Fruit fly (Drosophila melanogaster) whole organism, adult: ENCODE measurements around the gene CG4982.

Source experiments
- CG11617 ChIP-seq: fragments of 200-800 bp; sonication (Bioruptor generic); optimal IDR thresholded peaks from 2 replicates; lab custom pipeline; 2017; ENCODE audit warnings: mild to moderate bottlenecking, missing biosample characterization, missing genetic modification reagents, missing genetic modification characterization
- CG12768 ChIP-seq: fragments of 200-800 bp; sonication (Bioruptor generic); optimal IDR thresholded peaks from 2 replicates; lab custom pipeline; 2017; ENCODE audit warnings: missing biosample characterization, missing genetic modification characterization, mild to moderate bottlenecking, moderate library complexity, missing genetic modification reagents
- CG14711 ChIP-seq: fragments of 200-800 bp; sonication (Bioruptor generic); optimal IDR thresholded peaks from 2 replicates; lab custom pipeline; 2018; ENCODE audit warnings: missing biosample characterization, mild to moderate bottlenecking, missing genetic modification characterization, moderate library complexity
- CG1620 ChIP-seq: fragments of 200-800 bp; sonication (Bioruptor generic); optimal IDR thresholded peaks from 2 replicates; lab custom pipeline; 2016; ENCODE audit warnings: missing biosample characterization, missing genetic modification characterization
- CG33017 ChIP-seq: fragments of 200-800 bp; sonication (Bioruptor generic); optimal IDR thresholded peaks from 2 replicates; lab custom pipeline; 2018; ENCODE audit warnings: missing biosample characterization, mild to moderate bottlenecking, missing genetic modification characterization, moderate library complexity
- CG5204 ChIP-seq: fragments of 200-800 bp; sonication (Bioruptor generic); optimal IDR thresholded peaks from 2 replicates; lab custom pipeline; 2016; ENCODE audit warnings: missing biosample characterization, missing genetic modification characterization
- CG7045 ChIP-seq: fragments of 200-800 bp; sonication (Bioruptor generic); optimal IDR thresholded peaks from 2 replicates; lab custom pipeline; 2017; ENCODE audit warnings: missing biosample characterization, mild to moderate bottlenecking, missing genetic modification characterization
- CG7101 ChIP-seq: fragments of 200-800 bp; sonication (Bioruptor generic); optimal IDR thresholded peaks from 2 replicates; lab custom pipeline; 2018; ENCODE audit warnings: missing biosample characterization, mild to moderate bottlenecking, missing genetic modification characterization, moderate library complexity
- Clk ChIP-seq: fragments of 200-800 bp; sonication (Bioruptor generic); optimal IDR thresholded peaks from 2 replicates; lab custom pipeline; 2017; ENCODE audit warnings: missing biosample characterization, missing genetic modification characterization
- Crg-1 ChIP-seq: fragments of 200-800 bp; sonication (Bioruptor generic); optimal IDR thresholded peaks from 2 replicates; lab custom pipeline; 2016; ENCODE audit warnings: missing biosample characterization, missing genetic modification characterization
- Hr96 ChIP-seq: fragments of 200-800 bp; sonication (Bioruptor generic); optimal IDR thresholded peaks from 2 replicates; lab custom pipeline; 2016; ENCODE audit warnings: missing biosample characterization, missing genetic modification characterization
- Mnt ChIP-seq: fragments of 200-800 bp; sonication (Bioruptor generic); optimal IDR thresholded peaks from 2 replicates; lab custom pipeline; 2016; ENCODE audit warnings: missing biosample characterization, mild to moderate bottlenecking, missing genetic modification characterization
- bab1 ChIP-seq: fragments of 200-800 bp; sonication (Bioruptor generic); optimal IDR thresholded peaks from 3 replicates; lab custom pipeline; 2019; ENCODE audit warnings: missing biosample characterization, mild to moderate bottlenecking, missing genetic modification characterization, moderate library complexity
- cic ChIP-seq: fragments of 200-800 bp; sonication (Bioruptor generic); optimal IDR thresholded peaks from 2 replicates; lab custom pipeline; 2017; ENCODE audit warnings: missing biosample characterization, mild to moderate bottlenecking, missing genetic modification characterization, moderate library complexity
- cnc ChIP-seq, 2 experiments: fragments of >200 bp; optimal IDR thresholded peaks; 2 replicates each; lab custom pipeline; 2017
- kay ChIP-seq: fragments of 200-800 bp; sonication (Bioruptor generic); peaks from one replicate; lab custom pipeline; 2016; ENCODE audit warnings: missing biosample characterization, missing genetic modification characterization, borderline replicate concordance
- ovo ChIP-seq: fragments of 200-800 bp; sonication (Bioruptor generic); optimal IDR thresholded peaks from 2 replicates; lab custom pipeline; 2016; ENCODE audit warnings: missing biosample characterization, missing genetic modification characterization
- pad ChIP-seq: fragments of 200-800 bp; sonication (Bioruptor generic); optimal IDR thresholded peaks from 3 replicates; lab custom pipeline; 2017; ENCODE audit warnings: missing biosample characterization, missing genetic modification characterization, mild to moderate bottlenecking, moderate library complexity, missing genetic modification reagents
- tj ChIP-seq: fragments of 200-800 bp; sonication (Bioruptor generic); optimal IDR thresholded peaks from 3 replicates; lab custom pipeline; 2017; ENCODE audit warnings: missing biosample characterization, mild to moderate bottlenecking, missing genetic modification characterization, moderate library complexity
- toe ChIP-seq: fragments of 200-800 bp; sonication (Bioruptor generic); optimal IDR thresholded peaks from 2 replicates; lab custom pipeline; 2016; ENCODE audit warnings: missing biosample characterization, missing genetic modification characterization

CG4982 gene

dm6 chr3L:16301153-16301552 is at the start of gene CG4982:
Gene CG4982, plus strand, starts transcription at chr3L:16301453.
- TF ChIP-seq pad (GFP tag; lab: Kevin White, UChicago) (no peak), Hr96 (no peak), CG7045 (GFP tag; lab: Kevin White, UChicago) (no peak), Mnt (GFP tag; lab: Kevin White, UChicago) (no peak), kay (GFP tag; lab: Kevin White, UChicago) (no peak), toe (no peak), cnc (optimal IDR thresholded peaks at IDR 0.05; lab: Kevin White, UChicago) (no peak), CG5204 (GFP tag; lab: Kevin White, UChicago) (no peak), CG7101 (no peak), CG1620 (GFP tag; lab: Kevin White, UChicago) (no peak), cic (GFP tag; lab: Kevin White, UChicago) (no peak), bab1 (GFP tag; lab: Kevin White, UChicago) (no peak), CG33017 (tag; lab: Kevin White, UChicago) (no peak), CG11617 (GFP tag; lab: Kevin White, UChicago) (no peak), CG14711 (tag; lab: Kevin White, UChicago) (no peak), ovo (no peak), Crg-1 (GFP tag; lab: Kevin White, UChicago) (no peak)

DNA sequence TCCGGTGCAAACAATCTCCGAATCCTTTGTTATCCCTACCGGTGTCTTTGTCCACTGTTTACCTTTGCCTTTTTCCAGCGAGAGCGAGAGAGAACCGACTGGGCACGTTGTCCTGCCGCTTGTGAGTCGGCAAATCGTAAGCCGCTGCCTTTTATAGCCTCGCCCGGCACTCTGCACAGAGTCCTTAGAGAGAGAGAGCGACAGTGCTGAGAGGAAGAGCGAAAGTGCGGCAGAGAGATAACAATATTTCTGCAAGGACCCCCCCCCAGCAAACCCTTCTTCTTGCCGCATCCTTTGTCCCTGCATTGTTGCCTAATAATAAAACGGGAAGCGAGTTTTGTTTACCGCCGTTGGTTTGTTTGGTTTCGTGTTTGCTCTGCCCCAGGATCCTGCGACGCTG is 49.0 kb upstream of the CG4982 start, which contains the start of gene CG13055:
Gene CG13055 (minus strand): TSS at position 101 of the 400 bp plus-strand sequence.
- TF ChIP-seq pad (GFP tag; lab: Kevin White, UChicago): no peak
- TF ChIP-seq CG12768 (GFP tag; lab: Kevin White, UChicago): no peak
- TF ChIP-seq ovo: no peak
- no peak for TF ChIP-seq Hr96
- no peak for TF ChIP-seq cic (GFP tag; lab: Kevin White, UChicago)
- TF ChIP-seq toe: no peak
- no peak for TF ChIP-seq CG11617 (GFP tag; lab: Kevin White, UChicago)
- no peak for TF ChIP-seq CG5204 (GFP tag; lab: Kevin White, UChicago)
- no peak for TF ChIP-seq CG33017 (tag; lab: Kevin White, UChicago)
- TF ChIP-seq CG1620 (GFP tag; lab: Kevin White, UChicago): no peak
- TF ChIP-seq cnc (optimal IDR thresholded peaks at IDR 0.05; lab: Kevin White, UChicago): no peak
- TF ChIP-seq Crg-1 (GFP tag; lab: Kevin White, UChicago): no peak
- TF ChIP-seq Clk: no peak

DNA sequence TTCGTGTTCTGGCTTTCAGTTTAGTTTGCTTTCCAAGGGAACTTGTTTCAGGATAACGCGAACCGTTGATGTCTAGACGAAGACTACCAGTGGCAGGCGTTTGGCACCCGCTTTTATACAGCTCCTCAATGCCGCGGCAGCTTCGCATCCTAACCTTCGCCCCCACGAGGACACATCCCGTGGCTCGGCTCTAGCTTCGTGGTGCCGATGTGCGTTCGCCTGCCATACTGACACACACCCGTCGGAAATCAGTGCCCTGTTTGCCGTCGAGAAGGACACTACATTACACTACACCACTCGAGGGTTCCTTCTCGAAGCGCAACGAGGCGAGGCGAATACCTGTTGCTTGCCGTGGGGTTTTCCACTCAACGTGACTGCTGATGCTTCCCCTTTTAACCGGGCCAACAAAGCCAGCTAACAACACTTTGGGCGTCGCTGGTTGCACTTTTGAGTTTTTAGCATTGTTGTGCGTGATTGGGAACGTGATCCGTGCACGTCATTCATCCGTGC is 44.1 kb upstream of the CG4982 start, which contains the start of gene CG13054:
Gene CG13054 (minus strand): TSS at position 74 of the 510 bp plus-strand sequence.
- no peak for TF ChIP-seq CG14711 (tag; lab: Kevin White, UChicago)
- no peak for TF ChIP-seq kay (GFP tag; lab: Kevin White, UChicago)
- no peak for TF ChIP-seq tj (GFP tag; lab: Kevin White, UChicago)
- no peak for TF ChIP-seq cnc (optimal IDR thresholded peaks at IDR 0.05; lab: Kevin White, UChicago)
- TF ChIP-seq bab1 (GFP tag; lab: Kevin White, UChicago): no peak
- TF ChIP-seq pad (GFP tag; lab: Kevin White, UChicago): no peak
- no peak for TF ChIP-seq CG33017 (tag; lab: Kevin White, UChicago)
- TF ChIP-seq CG11617 (GFP tag; lab: Kevin White, UChicago): no peak

dm6 chr3L:16259552-16259951 is 41.7 kb upstream of the CG4982 start, which contains the start of gene CG13053:
Gene CG13053, minus strand, starts transcription at chr3L:16259722.
- TF ChIP-seq CG14711 (tag; lab: Kevin White, UChicago): no peak

- TF ChIP-seq Mnt (GFP tag; lab: Kevin White, UChicago): no peak
- TF ChIP-seq bab1 (GFP tag; lab: Kevin White, UChicago): no peak
- no peak for TF ChIP-seq ovo
- no peak for TF ChIP-seq cnc (optimal IDR thresholded peaks at IDR 0.05; lab: Kevin White, UChicago)
- no peak for TF ChIP-seq CG14711 (tag; lab: Kevin White, UChicago)
- TF ChIP-seq Clk: no peak
- TF ChIP-seq tj (GFP tag; lab: Kevin White, UChicago): no peak
These were observed 39.7 kb upstream of the CG4982 start, which contains the start of gene CG34247 for dm6 chr3L:16261505-16261904. Gene CG34247, minus strand, starts transcription at chr3L:16261605.

dm6 chr3L:16262440-16262839 is 38.8 kb upstream of the CG4982 start, which contains the start of gene CG13071:
Gene CG13071, plus strand, starts transcription at chr3L:16262740.
- TF ChIP-seq Crg-1 (GFP tag; lab: Kevin White, UChicago) (no peak), CG14711 (tag; lab: Kevin White, UChicago) (no peak), cic (GFP tag; lab: Kevin White, UChicago) (no peak), Clk (no peak), kay (GFP tag; lab: Kevin White, UChicago) (no peak), Hr96 (no peak), toe (no peak), CG33017 (tag; lab: Kevin White, UChicago) (no peak), cnc (optimal IDR thresholded peaks at IDR 0.05; lab: Kevin White, UChicago) (no peak), pad (GFP tag; lab: Kevin White, UChicago) (no peak)

DNA sequence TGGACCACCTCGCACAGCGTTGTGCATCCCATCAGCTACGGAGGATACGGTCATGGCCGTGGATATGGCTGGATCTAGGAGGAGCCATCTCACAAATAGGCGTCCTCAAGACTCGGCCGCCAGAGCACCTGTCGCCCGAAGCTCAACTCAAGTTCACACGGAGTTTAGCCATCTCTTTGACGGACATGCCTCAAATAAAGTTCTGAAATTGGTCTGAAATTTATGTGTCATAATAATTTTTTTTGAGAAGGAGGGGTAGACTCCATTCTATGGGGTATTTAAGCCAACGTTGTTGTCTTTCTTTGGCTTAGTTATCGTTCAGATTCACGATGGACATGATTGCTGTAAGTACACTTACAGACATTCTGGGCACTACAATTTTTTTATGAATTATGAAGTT is 38.2 kb upstream of the CG4982 start, which contains the start of gene CG13070:
Gene CG13070 (plus strand): TSS at position 301 of the 400 bp plus-strand sequence.
- no peak for TF ChIP-seq kay (GFP tag; lab: Kevin White, UChicago)
- no peak for TF ChIP-seq toe
